Worm (Caenorhabditis elegans) whole organism, L2 larva: ENCODE data around the gene T25D1.1.

Experiments used
- C34F6.9 ChIP-seq: fragments of 150-350 bp; optimal IDR thresholded peaks from 2 replicates; lab custom pipeline; 2014; ENCODE audit warnings: missing biosample characterization, missing genetic modification characterization
- F13H6.1 ChIP-seq: sonication (generic microtip); optimal IDR thresholded peaks from 2 replicates; lab custom pipeline; 2016; ENCODE audit warnings: missing genetic modification characterization, missing compliant biosample characterization
- R02D3.7 ChIP-seq: fragments of 150-350 bp; optimal IDR thresholded peaks from 2 replicates; lab custom pipeline; 2014; ENCODE audit warnings: missing biosample characterization, missing genetic modification characterization
- Y55F3AM.14 ChIP-seq: fragments of 200-800 bp; sonication (Bioruptor generic); optimal IDR thresholded peaks from 2 replicates; lab custom pipeline; 2018; ENCODE audit warnings: mild to moderate bottlenecking, missing genetic modification characterization, missing compliant biosample characterization
- ZK546.5 ChIP-seq: sonication (generic microtip); optimal IDR thresholded peaks from 2 replicates; lab custom pipeline; 2017; ENCODE audit warnings: missing biosample characterization, missing genetic modification characterization
- alr-1 ChIP-seq: fragments of 150-350 bp; optimal IDR thresholded peaks from 2 replicates; lab custom pipeline; 2014; ENCODE audit warnings: missing biosample characterization, missing genetic modification characterization
- aly-2 ChIP-seq: fragments of 150-350 bp; optimal IDR thresholded peaks from 2 replicates; lab custom pipeline; 2014; ENCODE audit warnings: missing biosample characterization, missing genetic modification characterization
- ama-1 ChIP-seq: fragments of 150-350 bp; optimal IDR thresholded peaks from 2 replicates; lab custom pipeline; 2018; ENCODE audit warnings: inconsistent platforms
- blmp-1 ChIP-seq: sonication (generic microtip); optimal IDR thresholded peaks from 2 replicates; lab custom pipeline; 2017; ENCODE audit warnings: missing genetic modification characterization, mild to moderate bottlenecking, missing compliant biosample characterization, antibody characterized with exemption, moderate library complexity; ENCODE audit not compliant: insufficient read depth
- ceh-16 ChIP-seq: fragments of 150-350 bp; optimal IDR thresholded peaks from 2 replicates; lab custom pipeline; 2014; ENCODE audit warnings: missing biosample characterization, missing genetic modification characterization
- ceh-82 ChIP-seq: fragments of 150-350 bp; optimal IDR thresholded peaks from 2 replicates; lab custom pipeline; 2014; ENCODE audit warnings: missing biosample characterization, missing genetic modification characterization
- crh-2 ChIP-seq: sonication (generic microtip); optimal IDR thresholded peaks from 2 replicates; lab custom pipeline; 2017; ENCODE audit warnings: missing biosample characterization, missing genetic modification characterization
- dmd-4 ChIP-seq: sonication (generic microtip); optimal IDR thresholded peaks from 2 replicates; lab custom pipeline; 2017; ENCODE audit warnings: missing biosample characterization, missing genetic modification characterization
- egl-27 ChIP-seq: sonication (generic microtip); optimal IDR thresholded peaks from 3 replicates; lab custom pipeline; 2017; ENCODE audit warnings: missing biosample characterization, missing genetic modification reagents, missing genetic modification characterization
- elt-1 ChIP-seq: fragments of 150-350 bp; optimal IDR thresholded peaks from 2 replicates; lab custom pipeline; 2014; ENCODE audit warnings: missing biosample characterization, missing genetic modification characterization
- elt-3 ChIP-seq: sonication (generic microtip); optimal IDR thresholded peaks from 2 replicates; lab custom pipeline; 2017; ENCODE audit warnings: missing biosample characterization, missing genetic modification characterization
- fos-1 ChIP-seq: fragments of 150-350 bp; optimal IDR thresholded peaks from 2 replicates; lab custom pipeline; 2014; ENCODE audit warnings: missing biosample characterization, missing genetic modification characterization
- gmeb-1 ChIP-seq: fragments of 150-350 bp; optimal IDR thresholded peaks from 2 replicates; lab custom pipeline; 2014; ENCODE audit warnings: missing biosample characterization, missing genetic modification characterization
- lin-11 ChIP-seq: fragments of 150-350 bp; sonication (generic microtip); optimal IDR thresholded peaks from 2 replicates; lab custom pipeline; 2014; ENCODE audit warnings: missing biosample characterization, missing genetic modification characterization, inconsistent platforms, mixed read lengths
- lin-13 ChIP-seq: fragments of 150-350 bp; optimal IDR thresholded peaks from 2 replicates; lab custom pipeline; 2014; ENCODE audit warnings: missing biosample characterization, missing genetic modification reagents, missing genetic modification characterization
- lin-39 ChIP-seq: fragments of 150-350 bp; optimal IDR thresholded peaks from 2 replicates; lab custom pipeline; 2014; ENCODE audit warnings: missing biosample characterization, missing genetic modification reagents, missing genetic modification characterization
- lsy-2 ChIP-seq, 2 experiments: fragments of 150-350 bp in 1 of 2; sonication (generic microtip) in 1 of 2; optimal IDR thresholded peaks; 2 replicates each; lab custom pipeline; 2014 to 2017; ENCODE audit warnings: missing biosample characterization in 2 of 2, missing genetic modification characterization in 2 of 2
- mab-5 ChIP-seq: fragments of 150-350 bp; optimal IDR thresholded peaks from 2 replicates; lab custom pipeline; 2014; ENCODE audit warnings: missing biosample characterization, missing genetic modification characterization
- mbf-1 ChIP-seq: sonication (generic microtip); optimal IDR thresholded peaks from 2 replicates; lab custom pipeline; 2017; ENCODE audit warnings: missing biosample characterization, missing genetic modification characterization
- mdl-1 ChIP-seq, 2 experiments: fragments of 150-350 bp in 1 of 2; sonication (generic microtip) in 1 of 2; optimal IDR thresholded peaks; 2 replicates each; lab custom pipeline; 2017; ENCODE audit warnings: missing biosample characterization in 2 of 2, missing genetic modification characterization in 2 of 2
- nhr-10 ChIP-seq: sonication (generic microtip); optimal IDR thresholded peaks from 2 replicates; lab custom pipeline; 2017; ENCODE audit warnings: missing biosample characterization, missing genetic modification characterization
- nhr-11 ChIP-seq: fragments of 150-350 bp; optimal IDR thresholded peaks from 2 replicates; lab custom pipeline; 2014; ENCODE audit warnings: missing biosample characterization, missing genetic modification characterization
- nhr-12 ChIP-seq: fragments of 150-350 bp; optimal IDR thresholded peaks from 2 replicates; lab custom pipeline; 2014; ENCODE audit warnings: missing biosample characterization, missing genetic modification characterization
- nhr-129 ChIP-seq: fragments of 150-350 bp; optimal IDR thresholded peaks from 2 replicates; lab custom pipeline; 2014; ENCODE audit warnings: missing biosample characterization, missing genetic modification characterization
- nhr-21 ChIP-seq: fragments of 150-350 bp; optimal IDR thresholded peaks from 2 replicates; lab custom pipeline; 2014; ENCODE audit warnings: missing biosample characterization, missing genetic modification characterization
- nhr-23 ChIP-seq: fragments of 150-350 bp; optimal IDR thresholded peaks from 2 replicates; lab custom pipeline; 2014; ENCODE audit warnings: missing biosample characterization, missing genetic modification reagents, missing genetic modification characterization
- nhr-237 ChIP-seq: fragments of 150-350 bp; optimal IDR thresholded peaks from 2 replicates; lab custom pipeline; 2014; ENCODE audit warnings: missing biosample characterization, missing genetic modification characterization
- nhr-25 ChIP-seq: fragments of 150-350 bp; sonication (generic microtip); optimal IDR thresholded peaks from 3 replicates; lab custom pipeline; 2014; ENCODE audit warnings: missing biosample characterization, missing genetic modification characterization
- nhr-6 ChIP-seq: fragments of 150-350 bp; optimal IDR thresholded peaks from 2 replicates; lab custom pipeline; 2014; ENCODE audit warnings: missing biosample characterization, missing genetic modification characterization
- nhr-77 ChIP-seq: fragments of 150-350 bp; optimal IDR thresholded peaks from 2 replicates; lab custom pipeline; 2014; ENCODE audit warnings: missing biosample characterization, missing genetic modification characterization
- peb-1 ChIP-seq: fragments of 150-350 bp; optimal IDR thresholded peaks from 2 replicates; lab custom pipeline; 2014; ENCODE audit warnings: missing biosample characterization, missing genetic modification characterization
- sem-4 ChIP-seq: fragments of 150-350 bp; optimal IDR thresholded peaks from 2 replicates; lab custom pipeline; 2014; ENCODE audit warnings: missing biosample characterization, missing genetic modification reagents, missing genetic modification characterization
- skn-1 ChIP-seq: sonication (generic microtip); optimal IDR thresholded peaks from 2 replicates; lab custom pipeline; 2017; ENCODE audit warnings: missing biosample characterization, missing genetic modification characterization
- sma-3 ChIP-seq: sonication (generic microtip); optimal IDR thresholded peaks from 2 replicates; lab custom pipeline; 2016; ENCODE audit warnings: missing genetic modification reagents, missing genetic modification characterization, missing compliant biosample characterization
- sma-9 ChIP-seq, 2 experiments: fragments of 150-350 bp in 1 of 2; sonication (generic microtip) in 1 of 2; optimal IDR thresholded peaks; 2 replicates each; lab custom pipeline; 2014 to 2016; ENCODE audit warnings: missing genetic modification characterization in 2 of 2, mild to moderate bottlenecking in 1 of 2, missing biosample characterization in 1 of 2, missing compliant biosample characterization in 1 of 2, missing genetic modification reagents in 1 of 2, moderate library complexity in 1 of 2
- snpc-4 ChIP-seq: fragments of 150-350 bp; optimal IDR thresholded peaks from 2 replicates; lab custom pipeline; 2014; ENCODE audit warnings: missing biosample characterization, missing genetic modification characterization
- unc-39 ChIP-seq: fragments of 150-350 bp; optimal IDR thresholded peaks from 2 replicates; lab custom pipeline; 2014; ENCODE audit warnings: missing biosample characterization, missing genetic modification characterization
- unc-55 ChIP-seq: fragments of 150-350 bp; sonication (generic microtip); optimal IDR thresholded peaks from 3 replicates; lab custom pipeline; 2014; ENCODE audit warnings: missing biosample characterization, missing genetic modification reagents, missing genetic modification characterization
- unc-62 ChIP-seq: fragments of 150-350 bp; optimal IDR thresholded peaks from 2 replicates; lab custom pipeline; 2014; ENCODE audit warnings: missing biosample characterization, missing genetic modification reagents, missing genetic modification characterization
- zag-1 ChIP-seq: fragments of 150-350 bp; optimal IDR thresholded peaks from 2 replicates; lab custom pipeline; 2014; ENCODE audit warnings: missing biosample characterization, missing genetic modification characterization
- ztf-1 ChIP-seq: fragments of 200-800 bp; sonication (Bioruptor generic); conservative IDR thresholded peaks from 2 replicates; pipeline ENCODE4 v1.3.6; 2022; ENCODE audit warnings: missing genetic modification characterization, missing compliant biosample characterization
- ztf-11 ChIP-seq: sonication (generic microtip); optimal IDR thresholded peaks from 2 replicates; lab custom pipeline; 2017; ENCODE audit warnings: missing biosample characterization, missing genetic modification characterization
- ztf-4 ChIP-seq: fragments of 150-350 bp; optimal IDR thresholded peaks from 2 replicates; lab custom pipeline; 2014; ENCODE audit warnings: missing biosample characterization, missing genetic modification characterization

The T25D1.1 gene

DNA sequence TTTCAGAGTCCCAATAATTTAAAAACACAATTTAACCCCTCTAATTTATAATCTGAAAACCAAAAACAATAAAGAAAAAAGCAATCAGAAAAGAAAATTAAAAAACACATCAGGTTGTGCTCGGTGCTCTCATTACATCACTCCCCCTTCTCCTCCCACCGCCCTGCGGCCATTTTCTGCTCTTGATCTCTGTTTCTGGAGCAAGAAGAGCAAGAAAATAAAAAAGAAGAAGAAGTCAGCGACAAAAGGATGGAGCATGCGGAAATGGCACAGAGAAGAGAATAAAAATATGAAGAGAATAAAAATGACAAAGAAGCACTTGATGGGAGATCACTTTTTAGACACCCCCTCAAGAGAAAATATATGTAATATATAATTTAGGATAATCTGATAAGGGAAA, 34.9 kb upstream of the T25D1.1 start:
- TF ChIP-seq nhr-10 (tag; lab: Kevin White, UChicago) (no peak), elt-3 (tag; lab: Kevin White, UChicago) (no peak), nhr-77 (tag; lab: Kevin White, UChicago) (no peak), R02D3.7 (tag; lab: Kevin White, UChicago) (no peak), ceh-16 (tag; lab: Kevin White, UChicago) (no peak), gmeb-1 (no peak), alr-1 (no peak), dmd-4 (no peak), elt-1 (tag; lab: Kevin White, UChicago) (no peak), nhr-23 (no peak), nhr-11 (tag; lab: Kevin White, UChicago) (no peak), lin-39 (tag; lab: Kevin White, UChicago) (no peak), lin-13 (GFP tag; lab: Kevin White, UChicago) (peak; percentile 22), peb-1 (no peak), F13H6.1 (tag; lab: Kevin White, UChicago) (peak; percentile 51), mbf-1 (tag; lab: Kevin White, UChicago) (no peak), skn-1 (tag; lab: Kevin White, UChicago) (no peak), nhr-21 (tag; lab: Kevin White, UChicago) (no peak), fos-1 (peak; percentile 41), sem-4 (tag; lab: Kevin White, UChicago) (peak; percentile 74), lin-11 (tag; lab: Kevin White, UChicago) (no peak), lsy-2 (tag; optimal IDR thresholded peaks at IDR 0.05; lab: Kevin White, UChicago) (peak in 1 of 2 experiments; percentile 37), nhr-25 (no peak), ama-1 (lab: Kevin White, UChicago) (no peak), Y55F3AM.14 (GFP tag; lab: Kevin White, UChicago) (no peak), nhr-237 (tag; lab: Kevin White, UChicago) (no peak), sma-9 (GFP tag; optimal IDR thresholded peaks at IDR 0.05; lab: Kevin White, UChicago) (peak; percentile 40), sma-9 (tag; optimal IDR thresholded peaks at IDR 0.05; lab: Kevin White, UChicago) (no peak), ceh-82 (tag; lab: Kevin White, UChicago) (no peak), egl-27 (tag; lab: Kevin White, UChicago) (peak; percentile 63), ztf-1 (no peak), nhr-12 (tag; lab: Kevin White, UChicago) (no peak), ZK546.5 (tag; lab: Kevin White, UChicago) (no peak), mab-5 (peak; percentile 16), C34F6.9 (tag; lab: Kevin White, UChicago) (peak; percentile 58), unc-62 (GFP tag; lab: Kevin White, UChicago) (no peak), sma-3 (no peak), mdl-1 (tag; optimal IDR thresholded peaks at IDR 0.05; lab: Kevin White, UChicago) (no peak), unc-55 (peak; percentile 12), zag-1 (tag; lab: Kevin White, UChicago) (peak; percentile 44), nhr-6 (tag; lab: Kevin White, UChicago) (no peak), unc-39 (tag; lab: Kevin White, UChicago) (no peak), ztf-11 (tag; lab: Kevin White, UChicago) (no peak), blmp-1 (tag; lab: Kevin White, UChicago) (no peak), ztf-4 (tag; lab: Kevin White, UChicago) (no peak), snpc-4 (tag; lab: Kevin White, UChicago) (peak; percentile 22), aly-2 (tag; lab: Kevin White, UChicago) (no peak), crh-2 (tag; lab: Kevin White, UChicago) (peak; percentile 40), nhr-129 (tag; lab: Kevin White, UChicago) (peak; percentile 39)
